Worm (Caenorhabditis elegans): ENCODE results near the gene mcm-5.

The mcm-5 gene

ce11 chrIII:4272864-4273263, 18.2 kb downstream of the mcm-5 start:
- no peak for TF ChIP-seq lin-54 (GFP tag; optimal IDR thresholded peaks at IDR 0.05)
- TF ChIP-seq unc-62 (GFP tag; optimal IDR thresholded peaks at IDR 0.05) = peak; percentile 13

ce11 chrIII:4271059-4271458, 20.0 kb downstream of the mcm-5 start:
- TF ChIP-seq ztf-18 (tag; optimal IDR thresholded peaks at IDR 0.05) (no peak), nhr-179 (tag; optimal IDR thresholded peaks at IDR 0.05) (no peak), egrh-3 (GFP tag; IDR thresholded peaks at IDR 0.05) (no peak), ceh-40 (GFP tag; IDR thresholded peaks at IDR 0.05) (no peak), madf-10 (tag; optimal IDR thresholded peaks at IDR 0.05) (no peak), efl-1 (GFP tag; optimal IDR thresholded peaks at IDR 0.05) (no peak), lin-40 (tag; optimal IDR thresholded peaks at IDR 0.05) (no peak), F10E7.11 (tag; optimal IDR thresholded peaks at IDR 0.05) (no peak), Y53F4B.3 (GFP tag; IDR thresholded peaks at IDR 0.05) (no peak), let-607 (tag; optimal IDR thresholded peaks at IDR 0.05) (no peak)

- 0 out of 2 replicates have a peak, but pooled peaks have one; percentile 21 for TF ChIP-seq nfyb-1 (GFP tag; IDR thresholded peaks at IDR 0.05)
- TF ChIP-seq tlf-1 (GFP tag; optimal IDR thresholded peaks at IDR 0.05) = no peak
- 0 out of 2 replicates have a peak, but pooled peaks have one; percentile 12 for TF ChIP-seq D2030.7 (GFP tag; IDR thresholded peaks at IDR 0.05)
- no peak for TF ChIP-seq ceh-91 (GFP tag; IDR thresholded peaks at IDR 0.05)
- TF ChIP-seq mcd-1 (GFP tag; IDR thresholded peaks at IDR 0.05) = peak; percentile 75
- peak; percentile 39 for TF ChIP-seq tbp1 (GFP tag; optimal IDR thresholded peaks at IDR 0.05)
- peak; percentile 14 for TF ChIP-seq snpc-4 (GFP tag; optimal IDR thresholded peaks at IDR 0.05)
- TF ChIP-seq snpc-4 (tag; optimal IDR thresholded peaks at IDR 0.05) = peak in 3 of 4 experiments; percentile 24 to 40 (median 37)
- TF ChIP-seq lin-40 (tag; optimal IDR thresholded peaks at IDR 0.05) = peak; percentile 64
- TF ChIP-seq B0336.3 (GFP tag; IDR thresholded peaks at IDR 0.05) = peak; percentile 41; the same call in 1 of the 2 replicates
- TF ChIP-seq ama-1 (optimal IDR thresholded peaks at IDR 0.05) = no peak
- no peak for TF ChIP-seq ama-1 (GFP tag; optimal IDR thresholded peaks at IDR 0.05)
- no peak for TF ChIP-seq Y95B8A.8 (GFP tag; IDR thresholded peaks at IDR 0.05)
- no peak for TF ChIP-seq ztf-6 (GFP tag; IDR thresholded peaks at IDR 0.05)
- peak; percentile 55; the same call in 1 of the 2 replicates for TF ChIP-seq pbrm-1 (GFP tag; IDR thresholded peaks at IDR 0.05)
- TF ChIP-seq ztf-22 (GFP tag; optimal IDR thresholded peaks at IDR 0.05) = no peak
- peak in 1 of 3 experiments; percentile 66 for TF ChIP-seq lin-35 (GFP tag; optimal IDR thresholded peaks at IDR 0.05)
- TF ChIP-seq lsl-1 (GFP tag; optimal IDR thresholded peaks at IDR 0.05) = peak; percentile 31
- no peak for TF ChIP-seq ztf-28 (GFP tag; IDR thresholded peaks at IDR 0.05)
- peak; percentile 40; the same call in 1 of the 2 replicates for TF ChIP-seq rcor-1 (GFP tag; IDR thresholded peaks at IDR 0.05)
- TF ChIP-seq F23B12.7 (tag; optimal IDR thresholded peaks at IDR 0.05; ENCODE audit: insufficient read depth) = peak; percentile 27
- 0 out of 2 replicates have a peak, but pooled peaks have one; percentile 13 for TF ChIP-seq hmg-1.2 (GFP tag; IDR thresholded peaks at IDR 0.05)
- TF ChIP-seq cebp-1 (GFP tag; IDR thresholded peaks at IDR 0.05) = no peak
- peak; percentile 61 for TF ChIP-seq cebp-1 (tag; optimal IDR thresholded peaks at IDR 0.05)
- peak; percentile 5 for TF ChIP-seq lsy-27 (tag; optimal IDR thresholded peaks at IDR 0.05; ENCODE audit: borderline replicate concordance, insufficient read depth)
- peak; percentile 63 for TF ChIP-seq madf-6 (GFP tag; IDR thresholded peaks at IDR 0.05)
- TF ChIP-seq F33H1.4 (GFP tag; IDR thresholded peaks at IDR 0.05) = peak; percentile 38
- peak; percentile 36 for TF ChIP-seq attf-5 (GFP tag; optimal IDR thresholded peaks at IDR 0.05)
- TF ChIP-seq C06A6.2 (GFP tag; conservative IDR thresholded peaks at IDR 0.05) = 0 out of 2 replicates have a peak, but pooled peaks have one; percentile 29
- peak; percentile 74 for TF ChIP-seq dox-1 (GFP tag; IDR thresholded peaks at IDR 0.05)
- no peak for TF ChIP-seq unc-62 (GFP tag; optimal IDR thresholded peaks at IDR 0.05)
- TF ChIP-seq dpl-1 (GFP tag; optimal IDR thresholded peaks at IDR 0.05) = peak; percentile 44
- TF ChIP-seq lin-54 (GFP tag; optimal IDR thresholded peaks at IDR 0.05) = peak; percentile 59
- peak; percentile 23 for TF ChIP-seq nhr-80 (tag; optimal IDR thresholded peaks at IDR 0.05)
- peak; percentile 15 for TF ChIP-seq repo-1 (tag; optimal IDR thresholded peaks at IDR 0.05)
Measured at ce11 chrIII:4269220-4269935, 21.7 kb downstream of the mcm-5 start, which contains the start of the genes sftb-1 and R10E4.1. Gene sftb-1 (minus strand): TSS chrIII:4269270. Gene R10E4.1 (plus strand): TSS chrIII:4269743.

Data from whole organism, young adult.